Worm (Caenorhabditis elegans): ENCODE results near the gene crn-4.

Gene crn-4

DNA sequence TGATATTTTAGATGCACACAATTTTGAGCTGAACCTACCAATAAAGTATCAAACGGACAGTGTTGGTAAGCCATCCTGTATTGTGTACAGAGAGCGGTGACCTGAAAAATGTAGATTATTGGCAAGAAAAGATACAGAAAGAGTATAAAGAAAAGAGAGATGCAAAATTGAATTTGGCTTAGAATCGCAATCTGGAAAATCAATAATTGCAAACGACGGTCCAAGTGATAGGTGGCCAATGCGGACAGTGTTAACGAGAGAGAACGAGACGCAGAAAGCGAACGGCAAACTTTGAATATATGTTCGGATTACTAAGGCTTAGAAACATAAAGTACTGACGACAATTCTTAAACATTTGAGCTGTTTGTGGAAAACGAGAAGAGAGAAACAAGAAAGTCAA, at the start of gene crn-4:
crn-4 (minus strand) TSS at position 101 of the 400 bp plus-strand sequence.
- TF ChIP-seq unc-62 (GFP tag; optimal IDR thresholded peaks at IDR 0.05) = no peak

DNA sequence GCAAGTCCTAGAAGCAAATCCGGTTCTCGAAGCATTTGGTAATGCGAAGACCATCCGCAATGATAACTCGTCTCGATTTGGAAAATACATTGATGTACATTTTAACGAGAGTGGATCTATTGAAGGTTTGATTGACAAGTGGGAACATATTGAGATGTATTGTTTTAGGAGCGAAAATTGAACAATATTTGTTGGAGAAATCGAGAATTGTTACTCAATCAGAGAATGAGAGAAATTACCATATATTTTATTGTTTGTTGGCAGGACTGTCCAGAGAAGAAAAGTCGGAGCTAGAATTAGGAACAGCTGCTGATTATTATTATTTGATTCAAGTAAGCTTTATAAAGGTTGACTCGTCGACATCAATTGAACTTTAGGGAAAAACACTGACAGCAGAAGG, 46.6 kb upstream of the crn-4 start:
- no peak for TF ChIP-seq unc-62 (GFP tag; optimal IDR thresholded peaks at IDR 0.05)

DNA sequence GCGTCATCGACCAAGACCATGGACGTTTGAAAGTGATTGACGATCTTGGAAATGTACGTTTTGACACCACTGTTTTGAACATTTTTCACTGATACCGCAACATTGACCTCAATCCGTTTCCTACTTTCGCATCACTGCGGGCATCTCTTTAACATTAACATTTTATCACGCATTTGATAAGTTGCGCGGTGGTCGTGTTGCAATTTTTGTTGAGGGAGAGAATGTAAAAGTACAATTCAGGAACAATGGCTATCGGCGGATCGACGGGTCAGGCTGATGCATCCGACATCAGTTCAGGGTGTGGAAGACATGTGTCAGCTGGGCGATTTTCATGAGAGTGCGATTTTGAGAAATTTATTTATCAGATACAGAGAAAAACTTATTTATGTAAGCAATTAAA, 45.4 kb upstream of the crn-4 start:
- no peak for TF ChIP-seq unc-62 (GFP tag; optimal IDR thresholded peaks at IDR 0.05)

DNA sequence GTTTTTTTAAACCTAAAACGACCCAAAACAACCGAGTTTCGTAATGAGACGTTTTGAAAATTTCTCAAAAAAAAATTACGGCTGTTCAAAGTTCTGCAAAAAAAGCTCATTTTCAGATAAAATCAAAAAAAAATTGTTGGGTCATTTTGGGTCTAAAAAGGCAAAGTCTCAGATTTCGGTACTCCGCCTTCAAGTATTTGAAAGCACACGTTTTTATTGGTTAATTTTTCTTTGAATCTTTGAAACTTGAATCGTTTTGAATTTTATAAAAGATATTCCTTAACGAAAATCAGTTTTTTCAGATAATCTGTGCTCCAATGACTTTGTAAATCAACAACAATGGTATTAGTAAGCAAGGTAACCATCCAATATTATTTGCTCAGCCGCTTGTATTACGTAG, 44.9 kb upstream of the crn-4 start, which contains the start of gene hum-6:
hum-6 (plus strand) TSS at position 301 of the 400 bp plus-strand sequence.
- TF ChIP-seq unc-62 (GFP tag; optimal IDR thresholded peaks at IDR 0.05) = no peak

DNA sequence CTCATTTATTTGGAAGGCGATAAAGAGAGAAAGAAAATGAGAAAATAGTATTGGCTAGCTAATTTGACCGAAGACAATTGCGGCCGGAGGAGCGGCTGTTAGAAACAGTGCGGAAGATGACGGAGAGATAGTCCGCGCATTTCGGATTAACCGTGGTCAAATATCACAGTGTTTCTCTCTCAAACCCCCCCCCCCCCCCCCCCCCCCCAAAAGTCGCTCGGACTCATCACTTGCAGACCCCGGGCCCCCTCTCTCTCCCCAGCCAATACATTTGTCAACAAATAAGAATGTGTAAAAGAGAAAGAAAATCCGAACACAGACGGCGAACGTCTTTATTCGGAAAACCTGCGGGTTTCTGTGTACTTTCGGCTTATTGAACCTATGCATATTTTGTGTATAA, 43.9 kb upstream of the crn-4 start:
- no peak for TF ChIP-seq unc-62 (GFP tag; optimal IDR thresholded peaks at IDR 0.05)

DNA sequence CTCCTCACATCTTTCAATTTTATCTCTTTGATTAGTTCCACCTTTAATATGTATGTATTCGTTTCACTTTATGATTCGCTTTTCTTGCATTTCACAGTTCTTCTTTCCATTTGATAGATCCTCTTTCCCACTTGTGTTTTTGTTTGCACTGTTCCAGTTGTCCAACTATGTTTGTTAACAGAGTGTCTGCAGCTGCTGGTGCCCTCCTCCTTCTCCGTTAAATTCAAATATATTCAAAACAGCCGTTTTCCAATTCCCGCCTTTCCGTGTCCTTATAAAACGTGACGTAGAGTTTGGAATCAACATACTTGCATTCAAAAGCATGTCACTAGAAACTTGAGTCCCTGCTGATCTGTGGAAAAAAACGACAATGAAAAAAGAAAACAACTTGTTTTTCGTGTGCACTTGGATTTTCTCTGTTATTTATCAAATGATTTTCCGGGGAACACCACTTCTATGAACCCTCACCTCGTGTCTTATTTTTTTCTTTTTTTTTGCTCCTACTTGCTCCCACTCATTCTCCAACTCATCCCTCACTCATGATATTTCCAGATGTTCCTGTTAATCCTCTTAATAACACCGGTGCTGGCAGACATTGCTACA, 36.4 kb upstream of the crn-4 start, which contains the start of gene T10H10.2:
T10H10.2 (plus strand) TSS at position 553 of the 603 bp plus-strand sequence.
- no peak for TF ChIP-seq unc-62 (GFP tag; optimal IDR thresholded peaks at IDR 0.05)

DNA sequence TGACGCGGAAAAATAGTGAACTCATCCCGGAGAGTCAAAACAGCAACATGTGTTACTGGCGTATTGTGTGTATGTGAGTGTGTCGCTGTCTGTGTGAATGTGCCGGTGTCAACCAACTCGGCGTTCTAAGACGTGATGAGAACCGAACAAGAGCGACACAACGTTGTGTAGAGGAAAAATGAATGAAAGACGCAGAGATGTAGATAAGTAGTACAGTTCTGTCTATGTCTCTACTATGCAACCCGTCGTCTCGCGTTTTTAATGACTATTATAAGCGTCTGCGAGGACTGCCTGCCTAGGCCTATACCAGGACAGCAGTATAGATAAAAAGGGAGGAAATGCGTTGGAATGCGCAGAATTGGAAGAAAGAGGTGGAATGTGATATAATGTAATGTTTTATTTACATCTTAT, 30.1 kb upstream of the crn-4 start:
- TF ChIP-seq unc-62 (GFP tag; optimal IDR thresholded peaks at IDR 0.05) = no peak

DNA sequence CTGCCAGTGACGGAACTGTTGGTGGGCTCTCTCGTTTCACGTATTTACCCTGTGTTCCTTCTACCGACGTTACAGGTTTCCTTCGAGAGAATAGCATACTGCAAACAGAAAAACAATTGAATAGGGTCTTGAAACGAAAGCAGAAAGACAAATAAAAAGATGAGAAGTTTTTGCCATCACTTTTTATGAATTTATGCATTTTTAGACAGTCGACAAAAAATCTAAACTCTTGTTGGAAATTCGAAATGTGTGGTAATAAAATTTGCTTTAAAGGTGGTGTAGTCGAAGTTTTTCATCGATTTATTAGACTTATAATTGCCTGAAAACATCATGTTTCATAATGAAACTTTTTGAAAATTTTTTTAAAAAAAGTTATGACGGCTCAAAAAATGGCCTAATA, 29.2 kb upstream of the crn-4 start, which contains the start of gene sav-1:
sav-1 (minus strand) TSS at position 101 of the 400 bp plus-strand sequence.
- TF ChIP-seq unc-62 (GFP tag; optimal IDR thresholded peaks at IDR 0.05) = no peak

DNA sequence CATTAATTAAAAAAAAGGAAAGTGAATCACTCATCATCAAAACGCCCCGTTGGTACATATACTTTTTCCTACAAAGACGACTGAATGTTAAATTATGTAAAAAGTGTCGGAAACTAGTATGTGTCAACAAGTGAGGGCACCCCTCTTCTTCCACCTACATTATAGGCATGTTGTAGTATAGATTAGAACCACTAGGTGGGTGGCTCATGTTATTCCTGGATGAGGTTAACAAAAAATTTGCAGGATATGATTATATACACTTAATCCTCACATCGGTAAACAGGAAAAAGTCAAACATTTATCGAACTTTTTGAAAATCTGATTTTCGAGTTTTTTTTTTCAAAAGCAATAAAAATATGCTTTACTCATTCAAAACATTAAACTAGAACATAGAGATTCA, 18.1 kb upstream of the crn-4 start:
- TF ChIP-seq unc-62 (GFP tag; optimal IDR thresholded peaks at IDR 0.05) = no peak

DNA sequence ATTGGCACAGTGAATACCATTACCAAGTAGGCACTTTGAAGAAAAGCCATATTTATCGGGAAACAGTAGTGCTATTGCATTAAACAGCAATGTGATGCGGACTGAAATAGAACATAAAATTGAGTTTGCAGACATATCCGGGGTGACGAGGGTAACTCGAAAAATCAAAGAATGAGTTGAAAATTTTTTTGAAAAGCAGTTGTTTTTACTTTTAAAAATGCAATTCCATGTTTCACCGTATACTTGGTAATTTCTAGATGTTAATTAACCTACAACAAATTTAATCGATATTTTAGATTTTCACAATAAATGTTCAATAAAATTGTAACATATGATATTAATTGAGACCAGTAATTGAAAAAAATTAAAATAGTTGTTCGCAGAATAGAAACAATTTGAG, 16.3 kb upstream of the crn-4 start, which contains the start of gene AH9.4:
AH9.4 (minus strand) TSS at position 101 of the 400 bp plus-strand sequence.
- no peak for TF ChIP-seq unc-62 (GFP tag; optimal IDR thresholded peaks at IDR 0.05)

DNA sequence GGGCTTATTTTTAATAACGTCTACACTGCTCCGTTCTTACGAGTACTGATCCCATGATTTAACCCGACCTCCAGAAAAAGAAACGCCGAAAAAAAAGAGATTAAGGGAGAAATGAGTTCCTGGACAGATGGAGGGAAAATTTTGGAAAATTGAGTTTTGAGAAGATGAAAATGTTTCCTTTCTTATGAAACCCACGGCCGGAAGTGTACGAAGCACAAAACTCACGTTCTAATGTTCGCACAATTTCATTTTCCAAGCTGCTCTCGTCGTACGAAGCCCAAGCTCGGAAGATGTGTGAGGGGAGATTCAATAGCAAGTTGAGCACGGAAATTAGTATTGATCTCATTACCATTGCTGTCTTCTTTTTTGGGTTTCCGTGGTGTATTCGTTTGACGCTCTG, 13.5 kb upstream of the crn-4 start:
- TF ChIP-seq unc-62 (GFP tag; optimal IDR thresholded peaks at IDR 0.05) = no peak

DNA sequence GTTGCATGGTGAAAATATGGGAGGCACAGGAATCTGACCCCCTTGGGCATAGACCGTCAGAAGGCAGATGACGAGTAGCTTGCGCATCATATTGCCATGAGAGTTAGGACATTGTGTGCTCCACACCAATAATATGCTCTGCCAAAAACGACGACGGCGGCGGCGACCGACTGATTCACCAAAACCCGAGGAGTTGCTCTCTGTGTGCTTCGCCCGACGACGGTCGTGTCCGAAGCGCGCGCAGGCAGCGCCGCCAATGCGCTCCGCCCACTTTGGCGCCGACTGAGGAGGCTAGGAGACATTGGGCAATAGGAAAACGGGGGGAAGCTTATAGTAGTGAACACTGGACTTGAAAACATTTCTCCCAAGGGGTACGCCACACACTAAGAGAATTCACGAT, 10.1 kb upstream of the crn-4 start, which contains the start of gene AH9.6:
AH9.6 (minus strand) TSS at position 183 of the 400 bp plus-strand sequence.
- TF ChIP-seq unc-62 (GFP tag; optimal IDR thresholded peaks at IDR 0.05) = no peak

DNA sequence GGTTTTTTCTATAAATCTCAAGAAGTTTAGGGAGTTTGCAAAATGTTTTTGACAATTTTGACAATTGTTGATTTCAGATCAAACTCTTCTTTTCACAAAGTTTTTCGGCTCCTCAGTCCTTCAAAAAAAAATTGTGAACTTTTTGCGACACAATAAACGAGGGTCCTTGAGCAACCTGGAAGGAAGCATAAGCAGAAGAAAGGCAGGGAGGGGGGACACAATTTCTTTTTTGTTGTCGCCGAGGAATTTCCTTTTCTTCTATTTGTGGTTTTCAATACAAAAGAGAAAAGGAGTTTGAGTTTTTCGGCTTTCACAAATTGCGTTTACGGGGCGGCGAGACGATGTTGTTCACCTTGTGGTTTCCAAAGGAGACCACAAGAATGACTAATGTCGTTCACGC, 8.9 kb upstream of the crn-4 start:
- TF ChIP-seq unc-62 (GFP tag; optimal IDR thresholded peaks at IDR 0.05) = no peak

DNA sequence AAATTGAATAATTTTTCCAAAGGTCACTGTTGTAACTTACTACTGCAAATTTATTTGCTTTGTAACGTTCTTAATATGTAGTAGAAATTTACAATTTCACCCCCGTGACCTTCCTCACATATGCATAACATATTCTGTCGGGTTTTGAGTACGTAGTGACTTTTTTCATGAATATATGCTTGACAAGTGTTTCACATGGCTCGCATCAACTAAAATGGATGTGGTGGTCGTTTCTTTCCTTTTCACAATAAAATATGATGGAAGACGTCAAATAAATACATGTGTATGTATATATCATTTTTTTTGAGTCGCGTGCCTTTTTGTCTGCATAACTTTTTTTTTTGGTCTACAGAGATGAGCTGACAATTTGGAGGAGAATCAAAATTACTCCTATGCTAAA, 8.5 kb upstream of the crn-4 start:
- no peak for TF ChIP-seq unc-62 (GFP tag; optimal IDR thresholded peaks at IDR 0.05)

DNA sequence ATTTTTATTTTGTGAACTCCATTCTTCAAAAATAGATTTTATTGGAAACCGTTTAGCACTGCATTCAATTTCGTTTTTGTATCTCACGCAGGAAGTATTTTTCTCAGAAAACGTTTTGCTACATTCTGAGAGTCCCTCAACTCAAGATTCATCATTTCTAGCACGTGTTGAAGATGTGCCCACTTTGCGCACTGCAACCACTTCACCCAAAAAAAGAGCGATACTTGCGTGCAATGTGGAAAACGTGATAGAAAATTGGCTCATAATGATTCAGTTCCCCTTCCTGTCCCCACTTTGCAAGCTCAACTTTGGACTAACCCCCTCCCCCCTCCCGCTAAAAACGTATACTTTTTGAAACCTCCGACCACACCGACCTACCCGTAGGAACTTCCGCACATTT, 7.2 kb upstream of the crn-4 start:
- TF ChIP-seq unc-62 (GFP tag; optimal IDR thresholded peaks at IDR 0.05) = no peak

DNA sequence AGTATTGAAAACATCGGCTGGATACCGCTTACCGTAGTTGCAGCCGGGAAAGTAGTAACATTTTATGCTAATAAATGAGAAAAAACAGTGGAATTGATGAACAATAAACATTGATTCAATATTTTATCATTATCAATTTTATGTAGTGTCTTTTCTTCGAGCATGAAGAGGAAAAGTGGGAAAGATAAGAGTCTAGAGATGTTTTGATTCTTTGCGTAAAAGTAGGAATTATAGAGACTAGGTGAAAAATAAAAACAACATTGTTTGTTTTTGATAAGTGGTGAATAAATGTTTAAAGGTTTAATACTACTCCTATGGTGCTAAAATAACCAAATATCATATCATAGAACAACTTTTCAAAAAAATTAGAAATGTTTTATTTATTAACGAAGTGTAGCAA, 4.5 kb upstream of the crn-4 start:
- no peak for TF ChIP-seq unc-62 (GFP tag; optimal IDR thresholded peaks at IDR 0.05)

DNA sequence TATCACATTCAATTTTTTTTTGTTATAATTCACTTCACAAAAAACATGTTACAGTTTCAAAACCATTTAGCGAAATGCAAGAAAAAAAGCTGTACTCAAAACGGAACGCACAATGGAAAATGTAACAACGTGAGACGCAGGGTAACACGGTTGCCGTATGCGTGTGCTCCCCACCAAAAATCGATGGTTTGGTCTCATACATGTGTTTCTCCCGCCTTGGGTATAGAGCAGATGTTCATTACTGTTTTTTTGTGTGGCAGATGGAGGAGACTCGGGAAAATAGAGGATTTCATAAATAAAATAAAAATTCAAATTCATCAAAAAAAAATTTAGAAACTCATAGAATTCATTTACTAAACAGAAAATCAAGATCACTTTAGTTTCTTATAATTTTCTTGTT, 3.1 kb upstream of the crn-4 start, which contains the start of gene AH9.3:
AH9.3 (minus strand) TSS at position 101 of the 400 bp plus-strand sequence.
- TF ChIP-seq unc-62 (GFP tag; optimal IDR thresholded peaks at IDR 0.05) = no peak

DNA sequence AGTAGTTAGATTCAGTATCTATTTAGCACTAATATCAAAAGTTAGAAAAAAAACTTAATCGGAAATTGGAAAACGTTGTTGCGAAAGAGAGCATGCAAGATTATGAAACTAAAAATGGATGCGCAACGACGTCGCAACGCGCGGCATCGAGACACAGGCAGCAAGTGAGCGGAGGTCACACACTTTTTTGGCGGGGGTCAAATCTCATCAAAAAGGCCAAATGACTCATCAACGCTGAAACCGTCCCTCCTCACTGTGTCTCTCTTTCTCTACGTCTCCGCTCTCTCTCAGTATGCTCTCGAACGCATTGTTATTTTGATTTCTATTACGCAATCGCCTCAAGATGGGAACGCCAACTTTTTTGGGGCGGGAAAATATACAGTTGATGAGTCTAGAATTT, 503 bp upstream of the crn-4 start:
- no peak for TF ChIP-seq unc-62 (GFP tag; optimal IDR thresholded peaks at IDR 0.05)
